Worm (Caenorhabditis elegans) whole organism, L2 larva: ENCODE data around the gene F07G11.4.

Source experiments
- R02D3.7 ChIP-seq: fragments of 150-350 bp; optimal IDR thresholded peaks from 2 replicates; lab custom pipeline; 2014; ENCODE audit warnings: missing biosample characterization, missing genetic modification characterization
- egl-27 ChIP-seq: sonication (generic microtip); optimal IDR thresholded peaks from 3 replicates; lab custom pipeline; 2017; ENCODE audit warnings: missing biosample characterization, missing genetic modification reagents, missing genetic modification characterization
- lin-11 ChIP-seq: fragments of 150-350 bp; sonication (generic microtip); optimal IDR thresholded peaks from 2 replicates; lab custom pipeline; 2014; ENCODE audit warnings: missing biosample characterization, missing genetic modification characterization, inconsistent platforms, mixed read lengths
- lin-39 ChIP-seq: fragments of 150-350 bp; optimal IDR thresholded peaks from 2 replicates; lab custom pipeline; 2014; ENCODE audit warnings: missing biosample characterization, missing genetic modification reagents, missing genetic modification characterization
- nhr-10 ChIP-seq: sonication (generic microtip); optimal IDR thresholded peaks from 2 replicates; lab custom pipeline; 2017; ENCODE audit warnings: missing biosample characterization, missing genetic modification characterization
- nhr-6 ChIP-seq: fragments of 150-350 bp; optimal IDR thresholded peaks from 2 replicates; lab custom pipeline; 2014; ENCODE audit warnings: missing biosample characterization, missing genetic modification characterization
- skn-1 ChIP-seq: sonication (generic microtip); optimal IDR thresholded peaks from 2 replicates; lab custom pipeline; 2017; ENCODE audit warnings: missing biosample characterization, missing genetic modification characterization
- unc-39 ChIP-seq: fragments of 150-350 bp; optimal IDR thresholded peaks from 2 replicates; lab custom pipeline; 2014; ENCODE audit warnings: missing biosample characterization, missing genetic modification characterization
- ztf-11 ChIP-seq: sonication (generic microtip); optimal IDR thresholded peaks from 2 replicates; lab custom pipeline; 2017; ENCODE audit warnings: missing biosample characterization, missing genetic modification characterization

DNA sequence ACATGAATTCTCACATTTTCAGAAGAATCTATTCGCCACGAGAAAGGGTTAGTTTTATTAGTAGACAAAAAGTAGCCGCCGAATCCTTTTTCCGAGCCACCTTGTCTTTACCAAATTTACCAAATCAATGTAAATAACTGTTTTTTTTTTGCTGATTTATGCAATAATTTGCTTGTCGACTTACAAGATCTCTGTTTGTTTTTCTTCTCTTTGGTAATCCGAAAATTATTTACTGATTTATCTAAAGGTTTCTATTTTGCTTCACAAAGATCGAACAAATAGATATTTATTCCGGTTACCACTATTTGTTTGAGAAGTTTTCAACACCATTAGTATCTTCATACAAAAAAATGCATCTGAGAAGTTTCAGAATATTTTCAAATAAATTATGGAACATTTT, 29.1 kb downstream of the F07G11.4 start, which contains the start of gene C13A2.7:
- TF ChIP-seq R02D3.7 (tag; lab: Kevin White, UChicago) (no peak), unc-39 (tag; lab: Kevin White, UChicago) (no peak), egl-27 (no peak), nhr-10 (tag; lab: Kevin White, UChicago) (no peak), ztf-11 (no peak), skn-1 (tag; lab: Kevin White, UChicago) (no peak), lin-11 (tag; lab: Kevin White, UChicago) (no peak), nhr-6 (tag; lab: Kevin White, UChicago) (no peak), lin-39 (tag; lab: Kevin White, UChicago) (no peak)
